Fruit fly (Drosophila melanogaster) whole organism, embryonic: ENCODE data around the gene CG34451.

Experiments
- Aef1 ChIP-seq: fragments of 200-800 bp; sonication (Bioruptor generic); IDR thresholded peaks from 3 replicates; pipeline ENCODE4 v1.3.6; 2022; ENCODE audit warnings: missing biosample characterization, missing genetic modification characterization
- BEAF-32 ChIP-seq: fragments of 200-800 bp; sonication (Bioruptor generic); optimal IDR thresholded peaks from 3 replicates; lab custom pipeline; 2017; ENCODE audit warnings: missing biosample characterization, missing genetic modification characterization, mild to moderate bottlenecking, moderate library complexity, missing genetic modification reagents
- Blimp-1 ChIP-seq: fragments of 200-800 bp; sonication (Bioruptor generic); optimal IDR thresholded peaks from 3 replicates; lab custom pipeline; 2018; ENCODE audit warnings: missing biosample characterization, missing genetic modification characterization, mild to moderate bottlenecking, moderate library complexity, missing genetic modification reagents
- CG10321 ChIP-seq: fragments of 200-800 bp; sonication (Bioruptor generic); IDR thresholded peaks from 2 replicates; pipeline ENCODE4 v1.3.6; 2022; ENCODE audit warnings: missing biosample characterization, missing genetic modification characterization
- CG10543 ChIP-seq: fragments of 200-800 bp; sonication (Bioruptor generic); optimal IDR thresholded peaks from 3 replicates; lab custom pipeline; 2017; ENCODE audit warnings: missing biosample characterization, mild to moderate bottlenecking, missing genetic modification characterization, moderate library complexity
- CG11085 ChIP-seq: fragments of 200-800 bp; sonication (Bioruptor generic); IDR thresholded peaks from 2 replicates; pipeline ENCODE4 v1.3.6; 2022; ENCODE audit warnings: missing biosample characterization, missing genetic modification characterization
- CG12236 ChIP-seq: fragments of 200-800 bp; sonication (Bioruptor generic); optimal IDR thresholded peaks from 2 replicates; lab custom pipeline; 2016; ENCODE audit warnings: missing biosample characterization, missing genetic modification characterization
- CG13123 ChIP-seq: fragments of 200-800 bp; sonication (Bioruptor generic); optimal IDR thresholded peaks from 2 replicates; lab custom pipeline; 2016; ENCODE audit warnings: missing biosample characterization, missing genetic modification characterization
- CG14014 ChIP-seq: fragments of 200-800 bp; sonication (Bioruptor generic); IDR thresholded peaks from 2 replicates; pipeline ENCODE4 v1.3.6; 2022; ENCODE audit warnings: missing biosample characterization, missing genetic modification characterization
- CG15601 ChIP-seq: fragments of 200-800 bp; sonication (Bioruptor generic); optimal IDR thresholded peaks from 3 replicates; lab custom pipeline; 2019; ENCODE audit warnings: missing biosample characterization, mild to moderate bottlenecking, missing genetic modification characterization, moderate library complexity
- CG2678 ChIP-seq: fragments of 200-800 bp; sonication (Bioruptor generic); optimal IDR thresholded peaks from 3 replicates; lab custom pipeline; 2019; ENCODE audit warnings: missing biosample characterization, mild to moderate bottlenecking, missing genetic modification characterization, moderate library complexity
- CG2875 ChIP-seq: fragments of 200-800 bp; sonication (Bioruptor generic); optimal IDR thresholded peaks from 2 replicates; lab custom pipeline; 2017; ENCODE audit warnings: missing biosample characterization, mild to moderate bottlenecking, missing genetic modification characterization, missing genetic modification reagents
- CG33213 ChIP-seq: fragments of 200-800 bp; sonication (Bioruptor generic); optimal IDR thresholded peaks from 3 replicates; lab custom pipeline; 2016; ENCODE audit warnings: missing biosample characterization, missing genetic modification characterization
- CG4820 ChIP-seq: fragments of 200-800 bp; sonication (Bioruptor generic); optimal IDR thresholded peaks from 3 replicates; lab custom pipeline; 2016; ENCODE audit warnings: missing biosample characterization, missing genetic modification characterization
- CG6272 ChIP-seq: fragments of 200-800 bp; sonication (Bioruptor generic); IDR thresholded peaks from 2 replicates; pipeline ENCODE4 v1.3.6; 2022; ENCODE audit warnings: missing biosample characterization, missing genetic modification characterization
- CG6654 ChIP-seq: fragments of 200-800 bp; sonication (Bioruptor generic); optimal IDR thresholded peaks from 2 replicates; lab custom pipeline; 2017; ENCODE audit warnings: missing biosample characterization, mild to moderate bottlenecking, missing genetic modification characterization
- CG6791 ChIP-seq: fragments of 200-800 bp; sonication (Bioruptor generic); IDR thresholded peaks from 3 replicates; pipeline ENCODE4 v1.3.6; 2022; ENCODE audit warnings: missing biosample characterization, missing genetic modification characterization; ENCODE audit not compliant: partially characterized antibody
- CHES-1-like ChIP-seq: fragments of 200-800 bp; sonication (Bioruptor generic); optimal IDR thresholded peaks from 2 replicates; lab custom pipeline; 2016; ENCODE audit warnings: missing biosample characterization, missing genetic modification characterization
- D ChIP-seq, 2 experiments: fragments of 200-800 bp in 1 of 2; fragments of >200 bp in 1 of 2; sonication (Bioruptor generic) in 1 of 2; optimal IDR thresholded peaks; 2 replicates in 1 of 2; 3 replicates in 1 of 2; lab custom pipeline; 2017; ENCODE audit warnings: mild to moderate bottlenecking in 1 of 2, missing biosample characterization in 1 of 2, missing genetic modification characterization in 1 of 2, missing genetic modification reagents in 1 of 2
- D19A ChIP-seq: fragments of 200-800 bp; optimal IDR thresholded peaks from 3 replicates; lab custom pipeline; 2019; ENCODE audit warnings: missing biosample characterization, mild to moderate bottlenecking, missing genetic modification characterization, moderate library complexity
- MESR4 ChIP-seq: fragments of 200-800 bp; sonication (Bioruptor generic); optimal IDR thresholded peaks from 2 replicates; lab custom pipeline; 2018; ENCODE audit warnings: missing biosample characterization, mild to moderate bottlenecking, missing genetic modification characterization, moderate library complexity
- MTF-1 ChIP-seq: fragments of 200-800 bp; sonication (Bioruptor generic); optimal IDR thresholded peaks from 2 replicates; lab custom pipeline; 2018; ENCODE audit warnings: missing biosample characterization, mild to moderate bottlenecking, missing genetic modification characterization, borderline replicate concordance
- Mes4 ChIP-seq: fragments of 200-800 bp; sonication (Bioruptor generic); optimal IDR thresholded peaks from 2 replicates; lab custom pipeline; 2016; ENCODE audit warnings: missing biosample characterization, missing genetic modification characterization
- NfI ChIP-seq: fragments of 200-800 bp; sonication (Bioruptor generic); optimal IDR thresholded peaks from 3 replicates; lab custom pipeline; 2018; ENCODE audit warnings: missing biosample characterization, mild to moderate bottlenecking, missing genetic modification characterization, moderate library complexity
- Poxn ChIP-seq: fragments of 200-800 bp; sonication (Bioruptor generic); IDR thresholded peaks from 2 replicates; pipeline ENCODE4 v1.3.6; 2022; ENCODE audit warnings: missing biosample characterization, missing genetic modification characterization
- Six4 ChIP-seq: fragments of 200-800 bp; sonication (Bioruptor generic); optimal IDR thresholded peaks from 2 replicates; lab custom pipeline; 2016; ENCODE audit warnings: missing biosample characterization, missing genetic modification characterization
- Sox100B ChIP-seq: fragments of 200-800 bp; sonication (Bioruptor generic); optimal IDR thresholded peaks from 3 replicates; lab custom pipeline; 2018; ENCODE audit warnings: missing biosample characterization, mild to moderate bottlenecking, missing genetic modification characterization
- Ssrp ChIP-seq: fragments of 200-800 bp; sonication (Bioruptor generic); optimal IDR thresholded peaks from 2 replicates; lab custom pipeline; 2018; ENCODE audit warnings: missing biosample characterization, mild to moderate bottlenecking, missing genetic modification characterization, moderate library complexity
- abd-A ChIP-seq: fragments of 200-800 bp; sonication (Bioruptor generic); optimal IDR thresholded peaks from 3 replicates; lab custom pipeline; 2019; ENCODE audit warnings: missing biosample characterization, mild to moderate bottlenecking, missing genetic modification characterization, moderate library complexity
- ap ChIP-seq: fragments of 200-800 bp; sonication (Bioruptor generic); IDR thresholded peaks from 2 replicates; pipeline ENCODE4 v1.3.6; 2022; ENCODE audit warnings: missing biosample characterization, missing genetic modification characterization
- ato ChIP-seq: fragments of 200-800 bp; sonication (Bioruptor generic); IDR thresholded peaks from 2 replicates; pipeline ENCODE4 v1.3.6; 2022; ENCODE audit warnings: missing biosample characterization, missing genetic modification characterization; ENCODE audit not compliant: partially characterized antibody
- bowl ChIP-seq: fragments of 200-800 bp; sonication (Bioruptor generic); IDR thresholded peaks from 2 replicates; pipeline ENCODE4 v1.3.6; 2022; ENCODE audit warnings: missing biosample characterization, missing genetic modification characterization
- br ChIP-seq: fragments of >200 bp; optimal IDR thresholded peaks from 2 replicates; lab custom pipeline; 2017
- btn ChIP-seq: fragments of 200-800 bp; sonication (Bioruptor generic); optimal IDR thresholded peaks from 2 replicates; lab custom pipeline; 2016; ENCODE audit warnings: missing biosample characterization, missing genetic modification characterization
- cato ChIP-seq: fragments of 200-800 bp; sonication (Bioruptor generic); optimal IDR thresholded peaks from 2 replicates; lab custom pipeline; 2016; ENCODE audit warnings: missing biosample characterization, missing genetic modification characterization, borderline replicate concordance
- dmrt99B ChIP-seq: fragments of 200-800 bp; sonication (Bioruptor generic); optimal IDR thresholded peaks from 2 replicates; lab custom pipeline; 2018; ENCODE audit warnings: missing biosample characterization, mild to moderate bottlenecking, missing genetic modification characterization, moderate library complexity
- dysf ChIP-seq: fragments of 200-800 bp; sonication (Bioruptor generic); IDR thresholded peaks from 3 replicates; pipeline ENCODE4 v1.3.6; 2022; ENCODE audit warnings: missing biosample characterization, missing genetic modification characterization
- fd102C ChIP-seq: fragments of 200-800 bp; sonication (Bioruptor generic); optimal IDR thresholded peaks from 2 replicates; lab custom pipeline; 2018; ENCODE audit warnings: missing biosample characterization, mild to moderate bottlenecking, missing genetic modification characterization, moderate library complexity
- gcm ChIP-seq: fragments of 200-800 bp; sonication (Bioruptor generic); optimal IDR thresholded peaks from 2 replicates; lab custom pipeline; 2019; ENCODE audit warnings: missing biosample characterization, mild to moderate bottlenecking, missing genetic modification characterization, moderate library complexity
- gem ChIP-seq: fragments of 200-800 bp; sonication (Bioruptor generic); optimal IDR thresholded peaks from 2 replicates; lab custom pipeline; 2019; ENCODE audit warnings: missing biosample characterization, mild to moderate bottlenecking, missing genetic modification characterization, moderate library complexity
- ham ChIP-seq: fragments of 200-800 bp; sonication (Bioruptor generic); IDR thresholded peaks from 2 replicates; pipeline ENCODE4 v1.3.6; 2022; ENCODE audit warnings: missing biosample characterization, missing genetic modification characterization
- kni ChIP-seq: fragments of 200-800 bp; sonication (Bioruptor generic); optimal IDR thresholded peaks from 3 replicates; lab custom pipeline; 2017; ENCODE audit warnings: mild to moderate bottlenecking, missing biosample characterization, missing genetic modification reagents, missing genetic modification characterization
- lmd ChIP-seq: fragments of 200-800 bp; sonication (Bioruptor generic); IDR thresholded peaks from 2 replicates; pipeline ENCODE4 v1.3.6; 2022; ENCODE audit warnings: missing biosample characterization, missing genetic modification characterization
- oc ChIP-seq: fragments of 200-800 bp; sonication (Bioruptor generic); optimal IDR thresholded peaks from 2 replicates; lab custom pipeline; 2018; ENCODE audit warnings: missing biosample characterization, mild to moderate bottlenecking, missing genetic modification characterization, moderate library complexity
- pfk ChIP-seq: fragments of 200-800 bp; sonication (Bioruptor generic); optimal IDR thresholded peaks from 2 replicates; lab custom pipeline; 2018; ENCODE audit warnings: missing biosample characterization, mild to moderate bottlenecking, missing genetic modification characterization, moderate library complexity
- row ChIP-seq: fragments of 200-800 bp; sonication (Bioruptor generic); IDR thresholded peaks from 3 replicates; pipeline ENCODE4 v1.3.6; 2022; ENCODE audit warnings: missing biosample characterization, missing genetic modification characterization
- so ChIP-seq: fragments of 200-800 bp; sonication (Bioruptor generic); IDR thresholded peaks from 3 replicates; pipeline ENCODE4 v1.3.6; 2022; ENCODE audit warnings: missing biosample characterization, missing genetic modification characterization
- tio ChIP-seq: fragments of 200-800 bp; sonication (Bioruptor generic); optimal IDR thresholded peaks from 2 replicates; lab custom pipeline; 2017; ENCODE audit warnings: missing biosample characterization, missing genetic modification characterization, inconsistent platforms
- unpg ChIP-seq: fragments of 200-800 bp; sonication (Bioruptor generic); optimal IDR thresholded peaks from 3 replicates; lab custom pipeline; 2018; ENCODE audit warnings: missing biosample characterization, mild to moderate bottlenecking, missing genetic modification characterization, moderate library complexity
- zfh1 ChIP-seq: fragments of 200-800 bp; sonication (Bioruptor generic); IDR thresholded peaks from 3 replicates; pipeline ENCODE4 v1.3.6; 2022; ENCODE audit warnings: missing biosample characterization, missing genetic modification characterization

Gene CG34451

DNA sequence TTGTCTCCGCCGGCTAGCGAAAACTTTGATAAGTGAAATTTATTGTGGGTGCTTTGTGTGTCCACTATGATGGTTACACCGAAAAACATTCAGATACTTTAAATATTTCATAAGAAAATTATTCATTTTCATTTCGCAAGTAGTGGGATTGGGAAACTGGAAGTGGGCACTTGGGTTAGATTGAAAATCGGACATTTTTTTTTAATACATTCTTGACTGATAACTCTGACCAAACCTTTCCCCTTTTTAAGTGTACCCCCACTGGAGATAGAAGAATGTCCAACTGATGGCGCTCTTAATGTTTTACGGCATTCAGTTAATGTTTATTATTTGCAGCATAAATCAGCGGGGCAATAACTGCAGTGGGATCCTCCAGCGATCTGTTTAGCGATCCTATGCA, 14.2 kb downstream of the CG34451 start (continued):
- TF ChIP-seq NfI (GFP tag; lab: Kevin White, UChicago) (no peak), CG14014 (GFP tag; lab: Robert Waterston, UW) (0 out of 2 replicates have a peak, but pooled peaks have one; percentile 34), Ssrp (peak; percentile 22), dmrt99B (tag; lab: Kevin White, UChicago) (peak; percentile 1), CG6272 (GFP tag; lab: Robert Waterston, UW) (no peak), lmd (GFP tag; lab: Robert Waterston, UW) (no peak), dysf (GFP tag; lab: Robert Waterston, UW) (no peak), BEAF-32 (no peak), CG13123 (GFP tag; lab: Kevin White, UChicago) (no peak), Mes4 (GFP tag; lab: Kevin White, UChicago) (no peak), fd102C (no peak), CG10543 (GFP tag; lab: Kevin White, UChicago) (no peak), oc (tag; lab: Kevin White, UChicago) (no peak), CHES-1-like (no peak), cato (GFP tag; lab: Kevin White, UChicago) (no peak), Six4 (GFP tag; lab: Kevin White, UChicago) (no peak), unpg (GFP tag; lab: Kevin White, UChicago) (peak; percentile 17), row (GFP tag; lab: Robert Waterston, UW) (peak; percentile 46; the same call in 2 of the 3 replicates), ato (no peak), CG6791 (no peak), zfh1 (0 out of 3 replicates have a peak, but pooled peaks have one; percentile 1), D19A (no peak), Poxn (no peak), ap (GFP tag; lab: Robert Waterston, UW) (no peak), ham (no peak), kni (GFP tag; lab: Kevin White, UChicago) (no peak), CG6654 (GFP tag; lab: Kevin White, UChicago) (no peak), Aef1 (GFP tag; lab: Robert Waterston, UW) (no peak), Blimp-1 (GFP tag; lab: Kevin White, UChicago) (peak; percentile 25), pfk (GFP tag; lab: Kevin White, UChicago) (no peak), btn (no peak), so (GFP tag; lab: Robert Waterston, UW) (no peak), gem (tag; lab: Kevin White, UChicago) (peak; percentile 44), CG4820 (GFP tag; lab: Kevin White, UChicago) (peak; percentile 7), br (lab: Kevin White, UChicago) (no peak), abd-A (tag; lab: Kevin White, UChicago) (no peak), CG11085 (no peak), gcm (GFP tag; lab: Kevin White, UChicago) (no peak), CG10321 (GFP tag; lab: Robert Waterston, UW) (0 out of 2 replicates have a peak, but pooled peaks have one; percentile 5), MTF-1 (no peak), bowl (no peak), Sox100B (GFP tag; lab: Kevin White, UChicago) (no peak), MESR4 (no peak), CG33213 (GFP tag; lab: Kevin White, UChicago) (no peak), CG2875 (GFP tag; lab: Kevin White, UChicago) (no peak), CG12236 (GFP tag; lab: Kevin White, UChicago) (no peak), CG2678 (tag; lab: Kevin White, UChicago) (peak; percentile 33), tio (GFP tag; lab: Kevin White, UChicago) (no peak), D (optimal IDR thresholded peaks at IDR 0.05; lab: Kevin White, UChicago) (no peak), D (GFP tag; optimal IDR thresholded peaks at IDR 0.05; lab: Kevin White, UChicago) (no peak), CG15601 (tag; lab: Kevin White, UChicago) (no peak)
